Worm (Caenorhabditis elegans): Measurements from ENCODE around the gene srh-234.

srh-234 gene

ce11 chrV:7629504-7629903 is 22.2 kb downstream of the srh-234 start, which contains the start of gene srd-30:
Gene srd-30 (plus strand): TSS chrV:7629804.
- TF ChIP-seq F13C5.2 (tag; optimal IDR thresholded peaks at IDR 0.05), result no peak
- TF ChIP-seq tbx-11 (GFP tag; IDR thresholded peaks at IDR 0.05), result no peak
- no peak for TF ChIP-seq ama-1 (optimal IDR thresholded peaks at IDR 0.05)
- no peak for TF ChIP-seq flt-1 (GFP tag; IDR thresholded peaks at IDR 0.05)
- no peak for TF ChIP-seq ets-7 (tag; optimal IDR thresholded peaks at IDR 0.05)
- TF ChIP-seq aly-1 (tag; optimal IDR thresholded peaks at IDR 0.05), result no peak
- no peak for TF ChIP-seq tbx-37 (GFP tag; conservative IDR thresholded peaks at IDR 0.05)
- TF ChIP-seq hmg-4 (GFP tag; optimal IDR thresholded peaks at IDR 0.05), result no peak
- TF ChIP-seq B0310.2 (tag; optimal IDR thresholded peaks at IDR 0.05), result no peak
- no peak for TF ChIP-seq pes-1 (GFP tag; IDR thresholded peaks at IDR 0.05)
- no peak for TF ChIP-seq tra-4 (tag; optimal IDR thresholded peaks at IDR 0.05)
- no peak for TF ChIP-seq scrt-1 (GFP tag; IDR thresholded peaks at IDR 0.05)
- TF ChIP-seq hmbx-1 (tag; optimal IDR thresholded peaks at IDR 0.05), result no peak
- TF ChIP-seq sea-1 (GFP tag; conservative IDR thresholded peaks at IDR 0.05), result no peak
- TF ChIP-seq ceh-13 (GFP tag; optimal IDR thresholded peaks at IDR 0.05), result no peak

- TF ChIP-seq ceh-36 (tag; optimal IDR thresholded peaks at IDR 0.05), result no peak
- TF ChIP-seq flt-1 (GFP tag; IDR thresholded peaks at IDR 0.05), result no peak
- TF ChIP-seq hnd-1 (tag; optimal IDR thresholded peaks at IDR 0.05), result no peak
- no peak for TF ChIP-seq scrt-1 (GFP tag; IDR thresholded peaks at IDR 0.05)
- TF ChIP-seq aly-1 (tag; optimal IDR thresholded peaks at IDR 0.05), result no peak
- no peak for TF ChIP-seq pes-1 (GFP tag; IDR thresholded peaks at IDR 0.05)
- TF ChIP-seq tra-4 (tag; optimal IDR thresholded peaks at IDR 0.05), result no peak
- TF ChIP-seq ama-1 (optimal IDR thresholded peaks at IDR 0.05), result no peak
- no peak for TF ChIP-seq ets-7 (tag; optimal IDR thresholded peaks at IDR 0.05)
- no peak for TF ChIP-seq tbx-37 (GFP tag; conservative IDR thresholded peaks at IDR 0.05)
- no peak for TF ChIP-seq tbx-11 (GFP tag; IDR thresholded peaks at IDR 0.05)
Measured at ce11 chrV:7626550-7626949, 25.1 kb downstream of the srh-234 start, which contains the start of gene F07C4.6. Gene F07C4.6 (plus strand): TSS chrV:7626850.

- no peak for TF ChIP-seq hnd-1 (tag; optimal IDR thresholded peaks at IDR 0.05)
- TF ChIP-seq tra-4 (tag; optimal IDR thresholded peaks at IDR 0.05), result no peak
- no peak for TF ChIP-seq ama-1 (optimal IDR thresholded peaks at IDR 0.05)
- TF ChIP-seq aly-1 (tag; optimal IDR thresholded peaks at IDR 0.05), result no peak
- no peak for TF ChIP-seq pes-1 (GFP tag; IDR thresholded peaks at IDR 0.05)
- no peak for TF ChIP-seq B0310.2 (tag; optimal IDR thresholded peaks at IDR 0.05)
- no peak for TF ChIP-seq hmbx-1 (tag; optimal IDR thresholded peaks at IDR 0.05)
- TF ChIP-seq scrt-1 (GFP tag; IDR thresholded peaks at IDR 0.05), result no peak
- TF ChIP-seq ceh-36 (tag; optimal IDR thresholded peaks at IDR 0.05), result no peak
- no peak for TF ChIP-seq ets-7 (tag; optimal IDR thresholded peaks at IDR 0.05)
- no peak for TF ChIP-seq F13C5.2 (tag; optimal IDR thresholded peaks at IDR 0.05)
- TF ChIP-seq hmg-4 (GFP tag; optimal IDR thresholded peaks at IDR 0.05), result no peak
- no peak for TF ChIP-seq tbx-11 (GFP tag; IDR thresholded peaks at IDR 0.05)
- no peak for TF ChIP-seq sea-1 (GFP tag; conservative IDR thresholded peaks at IDR 0.05)
- no peak for TF ChIP-seq ceh-13 (GFP tag; optimal IDR thresholded peaks at IDR 0.05)
- no peak for TF ChIP-seq tbx-37 (GFP tag; conservative IDR thresholded peaks at IDR 0.05)
- TF ChIP-seq flt-1 (GFP tag; IDR thresholded peaks at IDR 0.05), result no peak
Measured at ce11 chrV:7624652-7625051, 27.0 kb downstream of the srh-234 start, which contains the start of gene grsp-4. Gene grsp-4 (plus strand): TSS chrV:7624952.

ce11 chrV:7624152-7624551 is 27.5 kb downstream of the srh-234 start, which contains the start of gene C50E3.13:
Gene C50E3.13 (minus strand): TSS chrV:7624252.
- TF ChIP-seq tbx-11 (GFP tag; IDR thresholded peaks at IDR 0.05), result no peak
- no peak for TF ChIP-seq hmbx-1 (tag; optimal IDR thresholded peaks at IDR 0.05)
- no peak for TF ChIP-seq ceh-13 (GFP tag; optimal IDR thresholded peaks at IDR 0.05)
- TF ChIP-seq hmg-4 (GFP tag; optimal IDR thresholded peaks at IDR 0.05), result no peak

- TF ChIP-seq aly-1 (tag; optimal IDR thresholded peaks at IDR 0.05) (no peak), F13C5.2 (tag; optimal IDR thresholded peaks at IDR 0.05) (no peak), tbx-37 (GFP tag; conservative IDR thresholded peaks at IDR 0.05) (no peak), ets-7 (tag; optimal IDR thresholded peaks at IDR 0.05) (no peak), hmg-4 (GFP tag; optimal IDR thresholded peaks at IDR 0.05) (no peak), sea-1 (GFP tag; conservative IDR thresholded peaks at IDR 0.05) (no peak), pes-1 (GFP tag; IDR thresholded peaks at IDR 0.05) (no peak), ceh-36 (tag; optimal IDR thresholded peaks at IDR 0.05) (no peak), flt-1 (GFP tag; IDR thresholded peaks at IDR 0.05) (no peak), tra-4 (tag; optimal IDR thresholded peaks at IDR 0.05) (no peak), ama-1 (optimal IDR thresholded peaks at IDR 0.05) (no peak), hmbx-1 (tag; optimal IDR thresholded peaks at IDR 0.05) (no peak), tbx-11 (GFP tag; IDR thresholded peaks at IDR 0.05) (no peak), scrt-1 (GFP tag; IDR thresholded peaks at IDR 0.05) (no peak)
Measured at ce11 chrV:7622011-7622465, 29.6 kb downstream of the srh-234 start, which contains the start of gene C50E3.12. Gene C50E3.12 (minus strand): TSS chrV:7622061.

ce11 chrV:7618114-7618513 is 33.5 kb downstream of the srh-234 start, which contains the start of gene C50E3.15:
Gene C50E3.15 (plus strand): TSS chrV:7618414.
- TF ChIP-seq B0310.2 (tag; optimal IDR thresholded peaks at IDR 0.05) (no peak), ets-7 (tag; optimal IDR thresholded peaks at IDR 0.05) (no peak), sea-1 (GFP tag; conservative IDR thresholded peaks at IDR 0.05) (no peak), tbx-37 (GFP tag; conservative IDR thresholded peaks at IDR 0.05) (no peak), F13C5.2 (tag; optimal IDR thresholded peaks at IDR 0.05) (no peak), hnd-1 (tag; optimal IDR thresholded peaks at IDR 0.05) (no peak), hmbx-1 (tag; optimal IDR thresholded peaks at IDR 0.05) (no peak), tbx-11 (GFP tag; IDR thresholded peaks at IDR 0.05) (no peak), ceh-36 (tag; optimal IDR thresholded peaks at IDR 0.05) (no peak), tra-4 (tag; optimal IDR thresholded peaks at IDR 0.05) (no peak), scrt-1 (GFP tag; IDR thresholded peaks at IDR 0.05) (no peak), ama-1 (optimal IDR thresholded peaks at IDR 0.05) (no peak), pes-1 (GFP tag; IDR thresholded peaks at IDR 0.05) (no peak), ceh-13 (GFP tag; optimal IDR thresholded peaks at IDR 0.05) (no peak), flt-1 (GFP tag; IDR thresholded peaks at IDR 0.05) (no peak), aly-1 (tag; optimal IDR thresholded peaks at IDR 0.05) (no peak), hmg-4 (GFP tag; optimal IDR thresholded peaks at IDR 0.05) (no peak)

ce11 chrV:7612044-7612443 is 39.6 kb downstream of the srh-234 start, which contains the start of gene clec-215:
Gene clec-215 (plus strand): TSS chrV:7612344.
- TF ChIP-seq scrt-1 (GFP tag; IDR thresholded peaks at IDR 0.05) (no peak), flt-1 (GFP tag; IDR thresholded peaks at IDR 0.05) (no peak), tbx-11 (GFP tag; IDR thresholded peaks at IDR 0.05) (no peak), aly-1 (tag; optimal IDR thresholded peaks at IDR 0.05) (no peak), pes-1 (GFP tag; IDR thresholded peaks at IDR 0.05) (no peak), ceh-36 (tag; optimal IDR thresholded peaks at IDR 0.05) (no peak), tbx-37 (GFP tag; conservative IDR thresholded peaks at IDR 0.05) (no peak), hmbx-1 (tag; optimal IDR thresholded peaks at IDR 0.05) (no peak), ceh-13 (GFP tag; optimal IDR thresholded peaks at IDR 0.05) (no peak), F13C5.2 (tag; optimal IDR thresholded peaks at IDR 0.05) (no peak), ama-1 (optimal IDR thresholded peaks at IDR 0.05) (no peak), B0310.2 (tag; optimal IDR thresholded peaks at IDR 0.05) (no peak), sea-1 (GFP tag; conservative IDR thresholded peaks at IDR 0.05) (no peak), hmg-4 (GFP tag; optimal IDR thresholded peaks at IDR 0.05) (no peak)
